Fruit fly (Drosophila melanogaster) S2 (cell line): ENCODE data around the gene Bx.

Experiments used
- CG8478 ChIP-seq: fragments of >200 bp; optimal IDR thresholded peaks from 2 replicates; lab custom pipeline; 2018
- CTCF ChIP-seq, 2 experiments: fragments of >200 bp; optimal IDR thresholded peaks; 2 replicates each; lab custom pipeline; 2018

DNA sequence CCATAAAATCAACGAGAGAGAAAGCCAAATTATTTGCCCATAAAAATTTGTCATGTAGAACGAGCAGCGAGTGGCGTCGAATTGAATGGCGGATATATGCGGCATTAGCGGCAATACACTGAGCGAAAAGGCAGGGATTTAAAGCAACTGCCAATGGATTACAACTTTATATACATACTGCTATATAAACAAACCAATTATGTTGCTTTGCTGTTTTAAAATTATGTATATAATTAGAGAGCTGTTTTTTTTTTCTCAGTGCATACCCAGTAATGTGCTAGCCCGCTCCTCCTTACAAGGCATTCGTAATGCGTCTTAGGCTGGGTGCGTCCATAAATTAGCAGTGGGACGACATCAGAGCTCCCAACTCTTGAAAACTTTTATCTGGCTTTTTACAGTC lies 47.3 kb upstream of the Bx start:
- TF ChIP-seq CG8478 (lab: Kevin White, UChicago) = no peak
- no peak for TF ChIP-seq CTCF (optimal IDR thresholded peaks at IDR 0.05; lab: Kevin White, UChicago)
